Fruit fly (Drosophila melanogaster): ENCODE data around the gene CG13771.

Gene CG13771

dm6 chr2L:6644421-6645059 is 18.9 kb downstream of the CG13771 start (continued):
- TF ChIP-seq mirr (GFP tag; optimal IDR thresholded peaks at IDR 0.05) = peak; percentile 8
- no peak for TF ChIP-seq CG11085 (GFP tag; IDR thresholded peaks at IDR 0.05)
- peak; percentile 25 for TF ChIP-seq CG10543 (GFP tag; optimal IDR thresholded peaks at IDR 0.05)
- no peak for TF ChIP-seq Camta (GFP tag; optimal IDR thresholded peaks at IDR 0.05)
- TF ChIP-seq insv (GFP tag; optimal IDR thresholded peaks at IDR 0.05) = no peak
- TF ChIP-seq CG6272 (GFP tag; IDR thresholded peaks at IDR 0.05) = no peak
- no peak for TF ChIP-seq CrebB (tag; optimal IDR thresholded peaks at IDR 0.05)
- TF ChIP-seq CG12769 (tag; optimal IDR thresholded peaks at IDR 0.05) = peak; percentile 86
- peak in 1 of 2 experiments; percentile 88 for TF ChIP-seq Pdp1 (GFP tag; optimal IDR thresholded peaks at IDR 0.05)
- TF ChIP-seq grn (GFP tag; optimal IDR thresholded peaks at IDR 0.05) = peak; percentile 27
- TF ChIP-seq CG13894 (tag; optimal IDR thresholded peaks at IDR 0.05) = peak; percentile 32
- TF ChIP-seq cg (GFP tag; optimal IDR thresholded peaks at IDR 0.05) = peak; percentile 42
- no peak for TF ChIP-seq ara (GFP tag; IDR thresholded peaks at IDR 0.05)
- TF ChIP-seq CG13287 (GFP tag; IDR thresholded peaks at IDR 0.05; ENCODE audit: partially characterized antibody) = peak; percentile 51; the same call in 1 of the 2 replicates
- TF ChIP-seq CG12155 (GFP tag; optimal IDR thresholded peaks at IDR 0.05) = peak; percentile 52
- no peak for TF ChIP-seq croc (GFP tag; conservative IDR thresholded peaks at IDR 0.05)
- no peak for TF ChIP-seq Oli (tag; optimal IDR thresholded peaks at IDR 0.05)
- TF ChIP-seq dan (GFP tag; IDR thresholded peaks at IDR 0.05) = no peak
- no peak for TF ChIP-seq CG18619 (GFP tag; optimal IDR thresholded peaks at IDR 0.05)
- peak in 1 of 2 experiments; percentile 24 for TF ChIP-seq Eip74EF (GFP tag; optimal IDR thresholded peaks at IDR 0.05)
- TF ChIP-seq Gug (GFP tag; IDR thresholded peaks at IDR 0.05) = no peak
- no peak for TF ChIP-seq D19B (GFP tag; optimal IDR thresholded peaks at IDR 0.05)
- TF ChIP-seq CG3838 (GFP tag; optimal IDR thresholded peaks at IDR 0.05) = peak; percentile 40
- TF ChIP-seq CG34224 (GFP tag; IDR thresholded peaks at IDR 0.05; ENCODE audit: partially characterized antibody) = peak; percentile 49; the same call in 2 of the 3 replicates
- peak; percentile 40 for TF ChIP-seq HmgZ (tag; optimal IDR thresholded peaks at IDR 0.05)
- TF ChIP-seq exex (tag; optimal IDR thresholded peaks at IDR 0.05) = peak; percentile 13
- peak; percentile 96; the same call in 3 of the 4 replicates for TF ChIP-seq chinmo (GFP tag; IDR thresholded peaks at IDR 0.05; ENCODE audit: partially characterized antibody)
- no peak for TF ChIP-seq crp (GFP tag; optimal IDR thresholded peaks at IDR 0.05)
- TF ChIP-seq CG17385 (GFP tag; optimal IDR thresholded peaks at IDR 0.05) = no peak
- TF ChIP-seq CG1233 (GFP tag; optimal IDR thresholded peaks at IDR 0.05) = no peak
- TF ChIP-seq trem (tag; optimal IDR thresholded peaks at IDR 0.05) = no peak
- no peak for TF ChIP-seq PHDP (tag; optimal IDR thresholded peaks at IDR 0.05)
- 0 out of 3 replicates have a peak, but pooled peaks have one; percentile 55 for TF ChIP-seq ci (GFP tag; IDR thresholded peaks at IDR 0.05)
- TF ChIP-seq Med (GFP tag) = peak; percentile 66
- TF ChIP-seq sd (tag; optimal IDR thresholded peaks at IDR 0.05) = peak; percentile 65
- no peak for TF ChIP-seq CG2202 (tag; optimal IDR thresholded peaks at IDR 0.05)
- peak in 1 of 2 experiments; percentile 53 for TF ChIP-seq eve (GFP tag; optimal IDR thresholded peaks at IDR 0.05)

DNA sequence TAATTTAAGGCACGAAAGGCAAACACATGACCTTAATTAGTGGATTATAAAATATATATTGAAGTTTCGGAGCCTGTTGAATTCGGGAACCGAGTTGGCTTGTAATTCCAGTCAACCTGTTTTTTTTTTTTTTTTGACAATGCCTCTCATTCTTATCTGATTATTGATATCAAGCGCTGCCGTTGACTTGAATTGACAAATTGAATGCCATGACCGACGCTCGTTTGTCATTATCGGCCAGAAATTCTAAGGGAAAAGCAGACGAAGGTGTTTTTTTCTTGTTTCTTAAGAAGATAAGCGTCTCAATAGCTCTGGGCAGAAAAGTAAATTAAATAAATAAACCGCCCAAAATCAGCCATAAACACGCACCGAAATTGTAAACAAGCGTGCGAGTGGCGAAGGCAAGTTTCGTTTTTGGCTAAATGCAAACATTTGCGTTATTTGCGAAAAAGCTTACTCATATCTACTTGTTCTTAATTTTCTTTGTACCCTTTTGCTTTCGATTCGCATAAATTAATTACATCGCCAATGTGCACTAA is 20.1 kb downstream of the CG13771 start:
- no peak for TF ChIP-seq CG4820 (GFP tag; optimal IDR thresholded peaks at IDR 0.05)
- TF ChIP-seq Poxn (GFP tag; IDR thresholded peaks at IDR 0.05) = no peak
- no peak for TF ChIP-seq CG12071 (GFP tag; optimal IDR thresholded peaks at IDR 0.05)
- peak; percentile 3 for TF ChIP-seq Med (GFP tag)
- TF ChIP-seq CG10267 (tag; optimal IDR thresholded peaks at IDR 0.05) = no peak
- TF ChIP-seq sug (tag; optimal IDR thresholded peaks at IDR 0.05) = peak; percentile 37
- no peak for TF ChIP-seq HLH3B (GFP tag; IDR thresholded peaks at IDR 0.05)
- peak; percentile 20 for TF ChIP-seq CG2120 (GFP tag; optimal IDR thresholded peaks at IDR 0.05)
- TF ChIP-seq slp2 (GFP tag; optimal IDR thresholded peaks at IDR 0.05) = no peak
- TF ChIP-seq gro (GFP tag; optimal IDR thresholded peaks at IDR 0.05) = no peak
- TF ChIP-seq MTF-1 (GFP tag; optimal IDR thresholded peaks at IDR 0.05; ENCODE audit: borderline replicate concordance) = no peak
- TF ChIP-seq lab (GFP tag; optimal IDR thresholded peaks at IDR 0.05) = peak; percentile 56
- TF ChIP-seq CG7271 (tag; optimal IDR thresholded peaks at IDR 0.05) = no peak
- no peak for TF ChIP-seq Ptx1 (GFP tag; IDR thresholded peaks at IDR 0.05)
